Worm (Caenorhabditis elegans) whole organism, L1 larva: ENCODE data around the gene Y51H7C.3.
A peak's percentile ranks its signal among the peaks of the same experiment; 100 is the strongest.
"Not testable (repeated sequence)": the region's sequence is repeated elsewhere in the genome, so short reads cannot be mapped to it uniquely, and the experiment has no call there.

Experiments used
- F16B12.6 ChIP-seq: fragments of 150-350 bp; optimal IDR thresholded peaks from 2 replicates; lab custom pipeline; 2014; ENCODE audit warnings: missing biosample characterization, missing genetic modification characterization
- alr-1 ChIP-seq: fragments of 200-800 bp; sonication (Bioruptor generic); optimal IDR thresholded peaks from 2 replicates; lab custom pipeline; 2018; ENCODE audit warnings: borderline replicate concordance, mild to moderate bottlenecking, missing genetic modification characterization, missing compliant biosample characterization
- aly-2 ChIP-seq: fragments of 150-350 bp; optimal IDR thresholded peaks from 2 replicates; lab custom pipeline; 2014; ENCODE audit warnings: missing biosample characterization, missing genetic modification characterization
- ceh-8 ChIP-seq: fragments of 200-800 bp; sonication (Bioruptor generic); optimal IDR thresholded peaks from 2 replicates; lab custom pipeline; 2018; ENCODE audit warnings: mild to moderate bottlenecking, missing genetic modification characterization, moderate library complexity, missing compliant biosample characterization
- ceh-88 ChIP-seq: fragments of 200-800 bp; sonication (Bioruptor generic); IDR thresholded peaks from 2 replicates; pipeline ENCODE4 v1.3.6; 2022; ENCODE audit warnings: missing genetic modification characterization, missing compliant biosample characterization
- dsc-1 ChIP-seq: sonication (generic microtip); optimal IDR thresholded peaks from 2 replicates; lab custom pipeline; 2016; ENCODE audit warnings: mild to moderate bottlenecking, missing genetic modification characterization, missing compliant biosample characterization
- efl-3 ChIP-seq: fragments of 200-800 bp; sonication (Bioruptor generic); optimal IDR thresholded peaks from 2 replicates; lab custom pipeline; 2018; ENCODE audit warnings: mild to moderate bottlenecking, missing genetic modification characterization, missing compliant biosample characterization
- elt-2 ChIP-seq: sonication (generic microtip); optimal IDR thresholded peaks from 2 replicates; lab custom pipeline; 2016; ENCODE audit warnings: missing genetic modification characterization, mild to moderate bottlenecking, inconsistent platforms, missing compliant biosample characterization, missing genetic modification reagents
- ets-5 ChIP-seq: fragments of 200-800 bp; sonication (Bioruptor generic); IDR thresholded peaks from 2 replicates; pipeline ENCODE4 v1.3.6; 2022; ENCODE audit warnings: missing genetic modification characterization, missing compliant biosample characterization
- fkh-4 ChIP-seq: sonication (generic microtip); optimal IDR thresholded peaks from 2 replicates; lab custom pipeline; 2016; ENCODE audit warnings: missing compliant biosample characterization, missing genetic modification characterization, borderline replicate concordance
- grh-1 ChIP-seq: fragments of 200-800 bp; sonication (Bioruptor generic); IDR thresholded peaks from 2 replicates; pipeline ENCODE4 v1.3.6; 2022; ENCODE audit warnings: missing genetic modification reagents, missing genetic modification characterization, missing compliant biosample characterization
- hlh-4 ChIP-seq: sonication (generic microtip); optimal IDR thresholded peaks from 2 replicates; lab custom pipeline; 2016; ENCODE audit warnings: mild to moderate bottlenecking, missing genetic modification characterization, missing compliant biosample characterization
- jun-1 ChIP-seq: fragments of 150-350 bp; optimal IDR thresholded peaks from 2 replicates; lab custom pipeline; 2014; ENCODE audit warnings: missing biosample characterization, missing genetic modification reagents, missing genetic modification characterization
- lin-13 ChIP-seq: fragments of 150-350 bp; optimal IDR thresholded peaks from 2 replicates; lab custom pipeline; 2014; ENCODE audit warnings: missing biosample characterization, missing genetic modification reagents, missing genetic modification characterization
- lsy-2 ChIP-seq, 2 experiments: fragments of 150-350 bp; optimal IDR thresholded peaks; 2 replicates each; lab custom pipeline; 2014; ENCODE audit warnings: missing biosample characterization in 2 of 2, missing genetic modification characterization in 2 of 2
- mab-9 ChIP-seq: fragments of 200-800 bp; sonication (Bioruptor generic); IDR thresholded peaks from 2 replicates; pipeline ENCODE4 v1.3.6; 2022; ENCODE audit warnings: missing genetic modification reagents, missing genetic modification characterization, missing compliant biosample characterization
- mep-1 ChIP-seq: fragments of 150-350 bp; optimal IDR thresholded peaks from 2 replicates; lab custom pipeline; 2014; ENCODE audit warnings: missing biosample characterization, missing genetic modification characterization
- nhr-12 ChIP-seq: sonication (generic microtip); optimal IDR thresholded peaks from 2 replicates; lab custom pipeline; 2017; ENCODE audit warnings: missing biosample characterization, missing genetic modification characterization
- nhr-19 ChIP-seq: fragments of 200-800 bp; sonication (Bioruptor generic); conservative IDR thresholded peaks from 2 replicates; pipeline ENCODE4 v1.3.6; 2022; ENCODE audit warnings: missing genetic modification characterization, missing compliant biosample characterization
- nhr-20 ChIP-seq: sonication (generic microtip); optimal IDR thresholded peaks from 2 replicates; lab custom pipeline; 2016; ENCODE audit warnings: mild to moderate bottlenecking, missing genetic modification characterization, missing compliant biosample characterization
- nhr-237 ChIP-seq: fragments of 150-350 bp; optimal IDR thresholded peaks from 2 replicates; lab custom pipeline; 2014; ENCODE audit warnings: missing biosample characterization, missing genetic modification characterization
- nhr-71 ChIP-seq: sonication (generic microtip); optimal IDR thresholded peaks from 2 replicates; lab custom pipeline; 2016; ENCODE audit warnings: mild to moderate bottlenecking, missing genetic modification characterization, moderate library complexity, missing compliant biosample characterization
- nhr-84 ChIP-seq: sonication (generic microtip); optimal IDR thresholded peaks from 2 replicates; lab custom pipeline; 2017; ENCODE audit warnings: missing biosample characterization, missing genetic modification characterization
- nhr-85 ChIP-seq: sonication (generic microtip); peaks from one replicate; lab custom pipeline; 2016; ENCODE audit warnings: missing genetic modification characterization, inconsistent platforms, missing compliant biosample characterization
- pqm-1 ChIP-seq: sonication (generic microtip); optimal IDR thresholded peaks from 3 replicates; lab custom pipeline; 2017; ENCODE audit warnings: missing biosample characterization, missing genetic modification characterization
- rnt-1 ChIP-seq: sonication (generic microtip); optimal IDR thresholded peaks from 2 replicates; lab custom pipeline; 2016; ENCODE audit warnings: mild to moderate bottlenecking, missing genetic modification characterization, moderate library complexity, missing compliant biosample characterization
- skn-1 ChIP-seq: fragments of 150-350 bp; optimal IDR thresholded peaks from 2 replicates; lab custom pipeline; 2014; ENCODE audit warnings: missing biosample characterization, missing genetic modification characterization
- unc-62 ChIP-seq: fragments of 150-350 bp; optimal IDR thresholded peaks from 2 replicates; lab custom pipeline; 2014; ENCODE audit warnings: missing biosample characterization, missing genetic modification reagents, missing genetic modification characterization
- unc-98 ChIP-seq: fragments of 200-800 bp; sonication (Bioruptor generic); IDR thresholded peaks from 2 replicates; pipeline ENCODE4 v1.3.6; 2022; ENCODE audit warnings: missing genetic modification characterization, missing compliant biosample characterization
- xbp-1 ChIP-seq: sonication (generic microtip); optimal IDR thresholded peaks from 2 replicates; lab custom pipeline; 2016; ENCODE audit warnings: missing genetic modification characterization, missing compliant biosample characterization
- ztf-11 ChIP-seq, 2 experiments: sonication (generic microtip); optimal IDR thresholded peaks; 2 replicates each; lab custom pipeline; 2016 to 2017; ENCODE audit warnings: missing genetic modification characterization in 2 of 2, missing biosample characterization in 1 of 2, missing compliant biosample characterization in 1 of 2

Gene Y51H7C.3

DNA sequence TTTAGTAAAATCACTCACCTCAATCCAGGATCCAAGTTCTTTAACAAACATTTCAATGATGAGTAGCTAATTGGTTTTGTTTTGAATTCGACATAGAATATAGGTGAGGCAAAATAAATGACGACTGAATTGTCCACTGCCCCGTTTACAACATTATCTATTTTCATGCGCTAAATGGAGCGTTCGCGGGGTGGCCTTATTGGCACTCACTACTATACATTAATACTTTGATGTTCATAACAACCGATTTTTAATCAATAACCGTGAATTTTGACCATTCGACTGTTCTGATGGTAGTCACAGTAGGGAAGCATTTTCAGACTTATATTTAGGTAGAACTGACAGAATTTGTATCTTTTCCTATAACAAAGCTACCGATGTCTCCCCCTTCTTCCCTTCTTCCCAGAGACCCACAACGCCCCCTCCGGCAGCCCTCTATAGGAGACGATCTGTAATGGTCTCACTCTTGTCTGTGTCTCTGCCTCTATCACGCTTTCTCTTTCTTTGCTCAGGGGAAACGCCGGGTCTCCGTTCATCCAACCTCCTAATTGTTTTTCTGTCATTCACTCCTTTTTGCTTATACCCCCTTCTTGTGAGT, 8.5 kb downstream of the Y51H7C.3 start, which contains the start of gene Y51H7C.12:
TSS of gene Y51H7C.12 (minus strand) at position 51 of the 598 bp plus-strand sequence.
- TF ChIP-seq nhr-84; rnt-1 (tag; lab: Kevin White, UChicago); ceh-88 (GFP tag; lab: Robert Waterston, UW): not testable (repeated sequence)

DNA sequence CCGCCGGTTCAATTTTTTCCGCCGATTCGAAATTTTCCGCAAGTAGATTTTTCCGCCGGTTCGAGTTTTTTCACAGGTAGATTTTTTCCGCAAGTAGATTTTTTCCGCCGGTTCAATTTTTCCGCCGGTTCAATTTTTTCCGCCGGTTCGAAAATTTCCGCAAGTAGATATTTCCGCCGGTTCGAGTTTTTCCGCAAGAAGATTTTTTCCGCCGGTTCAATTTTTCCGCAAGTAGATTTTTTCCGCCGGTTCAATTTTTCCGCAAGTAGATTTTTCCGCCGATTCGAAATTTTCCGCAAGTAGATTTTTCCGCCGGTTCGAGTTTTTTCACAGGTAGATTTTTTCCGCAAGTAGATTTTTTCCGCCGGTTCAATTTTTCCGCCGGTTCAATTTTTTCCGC, 15.4 kb downstream of the Y51H7C.3 start:
- TF ChIP-seq unc-98 (GFP tag; lab: Robert Waterston, UW) = 0 out of 2 replicates have a peak, but pooled peaks have one; percentile 23

- TF ChIP-seq mab-9 (GFP tag; lab: Robert Waterston, UW) = peak; percentile 69; the same call in 1 of the 2 replicates
- TF ChIP-seq ceh-88 (GFP tag; lab: Robert Waterston, UW) = peak; percentile 9; the same call in 1 of the 2 replicates
- TF ChIP-seq grh-1 = peak; percentile 39; the same call in 1 of the 2 replicates
Observed at ce11 chrII:1457784-1458183, 19.5 kb downstream of the Y51H7C.3 start.

DNA sequence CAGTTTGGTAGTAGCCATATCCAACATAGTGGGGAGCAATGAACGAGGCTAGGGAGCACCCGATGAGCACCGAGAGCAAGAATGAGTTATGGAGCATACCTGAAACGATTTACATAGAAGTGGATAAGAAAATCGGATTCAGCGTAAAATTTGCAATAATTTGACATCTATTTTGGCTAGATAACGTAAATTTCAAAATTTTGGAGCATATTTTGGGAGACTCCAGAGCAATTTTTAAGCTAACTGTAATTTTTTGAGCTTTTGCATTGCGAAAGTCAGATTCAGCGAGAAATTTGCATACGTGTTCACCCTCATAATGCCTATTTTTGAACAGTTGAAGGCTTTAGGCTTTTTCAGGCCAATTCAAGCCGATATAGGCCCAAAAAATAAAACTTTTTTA, 28.2 kb downstream of the Y51H7C.3 start, which contains the start of gene Y51H7C.13:
TSS of gene Y51H7C.13 (minus strand) at position 101 of the 400 bp plus-strand sequence.
- TF ChIP-seq mep-1 (tag; lab: Kevin White, UChicago) (no peak), nhr-71 (no peak), alr-1 (tag; lab: Kevin White, UChicago) (no peak), nhr-237 (no peak), ceh-8 (GFP tag; lab: Kevin White, UChicago) (no peak), unc-62 (GFP tag; lab: Kevin White, UChicago) (no peak)

DNA sequence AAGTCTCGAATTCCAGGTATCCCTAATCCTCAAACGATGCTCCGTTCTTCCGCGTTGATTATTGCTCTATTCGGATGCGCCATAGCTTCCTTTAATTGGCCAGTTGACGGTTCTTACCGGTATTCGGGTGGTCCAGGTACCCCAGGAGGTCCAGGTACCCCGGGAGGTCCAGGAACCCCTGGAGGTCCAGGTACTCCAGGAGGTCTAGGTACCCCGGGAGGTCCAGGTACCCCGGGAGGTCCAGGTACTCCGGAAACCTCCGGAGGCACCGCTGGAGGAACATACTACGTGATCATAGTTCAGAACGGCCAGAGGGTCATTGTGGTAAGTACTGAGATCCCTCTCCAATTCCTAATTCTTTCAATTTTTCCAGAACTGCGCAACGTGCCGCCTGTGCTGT, 29.4 kb downstream of the Y51H7C.3 start, which contains the start of gene Y51H7C.1:
TSS of gene Y51H7C.1 (plus strand) at position 17 of the 400 bp plus-strand sequence.
- not testable (repeated sequence) for TF ChIP-seq ceh-8 (GFP tag; lab: Kevin White, UChicago); hlh-4 (tag; lab: Kevin White, UChicago); jun-1

- TF ChIP-seq F16B12.6 (tag; lab: Kevin White, UChicago) = no peak
- no peak for TF ChIP-seq elt-2 (tag; lab: Kevin White, UChicago)
- no peak for TF ChIP-seq efl-3
- TF ChIP-seq nhr-19 (GFP tag; lab: Robert Waterston, UW) = no peak
- no peak for TF ChIP-seq dsc-1 (tag; lab: Kevin White, UChicago)
- no peak for TF ChIP-seq nhr-20 (tag; lab: Kevin White, UChicago)
- TF ChIP-seq pqm-1 (tag; lab: Kevin White, UChicago) = no peak
- TF ChIP-seq, all 84 proteins: peak for 0
Observed at ce11 chrII:1470515-1470966, 32.3 kb downstream of the Y51H7C.3 start, which contains the start of gene H17B01.2. Gene H17B01.2 (plus strand): TSS chrII:1470565.

- TF ChIP-seq efl-3 = no peak
- TF ChIP-seq lsy-2 (tag; optimal IDR thresholded peaks at IDR 0.05; lab: Kevin White, UChicago) = no peak
- no peak for TF ChIP-seq aly-2 (tag; lab: Kevin White, UChicago)
- no peak for TF ChIP-seq fkh-4 (tag; lab: Kevin White, UChicago)
- TF ChIP-seq elt-2 (tag; lab: Kevin White, UChicago) = no peak
- no peak for TF ChIP-seq ztf-11 (tag; optimal IDR thresholded peaks at IDR 0.05; lab: Kevin White, UChicago)
- no peak for TF ChIP-seq xbp-1 (tag; lab: Kevin White, UChicago)
- no peak for TF ChIP-seq skn-1 (tag; lab: Kevin White, UChicago)
- no peak for TF ChIP-seq nhr-12 (tag; lab: Kevin White, UChicago)
- TF ChIP-seq nhr-85 (tag; lab: Kevin White, UChicago) = no peak
- no peak for TF ChIP-seq ets-5 (GFP tag; lab: Robert Waterston, UW)
- no peak for TF ChIP-seq nhr-84
- no peak for TF ChIP-seq alr-1 (tag; lab: Kevin White, UChicago)
- no peak for TF ChIP-seq ceh-8 (GFP tag; lab: Kevin White, UChicago)
- no peak for TF ChIP-seq lin-13 (GFP tag; lab: Kevin White, UChicago)
Observed at ce11 chrII:1473481-1473880, 35.2 kb downstream of the Y51H7C.3 start, which contains the start of gene H17B01.5. Gene H17B01.5 (minus strand): TSS chrII:1473581.
